Worm (Caenorhabditis elegans): ENCODE results near the gene C17F4.8.
"Not testable (repeated sequence)": the region's sequence is repeated elsewhere in the genome, so short reads cannot be mapped to it uniquely, and the experiment has no call there.

ce11 chrII:3215762-3216161 lies 18.9 kb downstream of the C17F4.8 start, which contains the start of gene ZC239.3:
- TF ChIP-seq lin-13 (GFP tag; optimal IDR thresholded peaks at IDR 0.05); skn-1 (tag; optimal IDR thresholded peaks at IDR 0.05); lsy-2 (tag; optimal IDR thresholded peaks at IDR 0.05); dmd-4 (tag; optimal IDR thresholded peaks at IDR 0.05); unc-39 (tag; optimal IDR thresholded peaks at IDR 0.05): not testable (repeated sequence)
